Worm (Caenorhabditis elegans): ENCODE results near the gene nmur-2.

ce11 chrII:86794-87193, 38.0 kb downstream of the nmur-2 start:
- no peak for TF ChIP-seq nhr-11 (tag; optimal IDR thresholded peaks at IDR 0.05)
- TF ChIP-seq fkh-10 (GFP tag; optimal IDR thresholded peaks at IDR 0.05) = no peak
- no peak for TF ChIP-seq mab-9 (GFP tag; IDR thresholded peaks at IDR 0.05)
- no peak for TF ChIP-seq ztf-4 (tag; optimal IDR thresholded peaks at IDR 0.05)

All from whole organism, L1 larva.